Worm (Caenorhabditis elegans) whole organism, mixed stage, embryonic: ENCODE measurements around the gene lbp-8.

Experiments
- blmp-1 ChIP-seq: fragments of 150-350 bp; optimal IDR thresholded peaks from 2 replicates; lab custom pipeline; 2014; ENCODE audit warnings: missing biosample characterization, missing genetic modification characterization
- ces-1 ChIP-seq: fragments of 150-350 bp; optimal IDR thresholded peaks from 2 replicates; lab custom pipeline; 2014; ENCODE audit warnings: missing biosample characterization, missing genetic modification reagents, missing genetic modification characterization
- elt-3 ChIP-seq: fragments of 150-350 bp; optimal IDR thresholded peaks from 2 replicates; lab custom pipeline; 2014; ENCODE audit warnings: missing biosample characterization, missing genetic modification characterization
- lin-13 ChIP-seq: fragments of 150-350 bp; optimal IDR thresholded peaks from 2 replicates; lab custom pipeline; 2014; ENCODE audit warnings: missing biosample characterization, missing genetic modification characterization
- lin-32 ChIP-seq: fragments of 200-800 bp; sonication (Bioruptor generic); optimal IDR thresholded peaks from 2 replicates; lab custom pipeline; 2018; ENCODE audit warnings: mild to moderate bottlenecking, missing genetic modification characterization, missing compliant biosample characterization
- lsy-2 ChIP-seq: fragments of 150-350 bp; optimal IDR thresholded peaks from 2 replicates; lab custom pipeline; 2014; ENCODE audit warnings: missing biosample characterization, missing genetic modification characterization
- mab-5 ChIP-seq: fragments of 150-350 bp; optimal IDR thresholded peaks from 2 replicates; lab custom pipeline; 2014; ENCODE audit warnings: missing biosample characterization, missing genetic modification characterization
- nhr-12 ChIP-seq: fragments of 150-350 bp; optimal IDR thresholded peaks from 2 replicates; lab custom pipeline; 2014; ENCODE audit warnings: missing biosample characterization, missing genetic modification characterization
- nhr-76 ChIP-seq: sonication (generic microtip); optimal IDR thresholded peaks from 2 replicates; lab custom pipeline; 2017; ENCODE audit warnings: missing biosample characterization, missing genetic modification characterization
- pha-4 ChIP-seq: fragments of 150-350 bp; optimal IDR thresholded peaks from 2 replicates; lab custom pipeline; 2018; ENCODE audit warnings: missing biosample characterization, missing genetic modification reagents, missing genetic modification characterization
- snpc-4 ChIP-seq: fragments of 150-350 bp; optimal IDR thresholded peaks from 2 replicates; lab custom pipeline; 2014; ENCODE audit warnings: missing biosample characterization, missing genetic modification characterization
- sptf-1 ChIP-seq: sonication (generic microtip); optimal IDR thresholded peaks from 2 replicates; lab custom pipeline; 2017; ENCODE audit warnings: mild to moderate bottlenecking, missing genetic modification characterization, moderate library complexity, missing compliant biosample characterization
- ztf-11 ChIP-seq: fragments of 150-350 bp; optimal IDR thresholded peaks from 2 replicates; lab custom pipeline; 2014; ENCODE audit warnings: missing biosample characterization, missing genetic modification characterization

ce11 chrV:13879241-13879640, 11.3 kb upstream of the lbp-8 start, which contains the start of gene lbp-7:
- TF ChIP-seq nhr-12 (tag; lab: Kevin White, UChicago) (no peak), ces-1 (no peak), lin-32 (GFP tag; lab: Kevin White, UChicago) (no peak), snpc-4 (no peak), nhr-76 (no peak), elt-3 (tag; lab: Kevin White, UChicago) (no peak), ztf-11 (tag; lab: Kevin White, UChicago) (no peak), pha-4 (no peak), lin-13 (tag; lab: Kevin White, UChicago) (no peak), blmp-1 (tag; lab: Kevin White, UChicago) (no peak), sptf-1 (no peak), lsy-2 (no peak), mab-5 (tag; lab: Kevin White, UChicago) (no peak)
